Fruit fly (Drosophila melanogaster): ENCODE measurements around the gene CG43078.

- TF ChIP-seq psq (GFP tag; optimal IDR thresholded peaks at IDR 0.05) = no peak
- no peak for TF ChIP-seq usp (GFP tag; optimal IDR thresholded peaks at IDR 0.05)
- TF ChIP-seq HLH106 (tag; optimal IDR thresholded peaks at IDR 0.05) = no peak
- TF ChIP-seq ey (GFP tag; optimal IDR thresholded peaks at IDR 0.05) = peak; percentile 1
- TF ChIP-seq Myc (optimal IDR thresholded peaks at IDR 0.05) = no peak
Observed at dm6 chr3L:8543866-8544265, 32.7 kb upstream of the CG43078 start.
